Fruit fly (Drosophila melanogaster): ENCODE measurements around the gene CG17122.
A peak's percentile ranks its signal among the peaks of the same experiment; 100 is the strongest.

CG17122 gene

dm6 chr3L:20296797-20297196 is 21.7 kb upstream of the CG17122 start, which contains the start of gene FRG1 (continued):
- TF ChIP-seq Gug (GFP tag; IDR thresholded peaks at IDR 0.05) = no peak
- TF ChIP-seq odd (GFP tag; optimal IDR thresholded peaks at IDR 0.05) = no peak
- peak; percentile 67 for TF ChIP-seq CG1603 (tag; optimal IDR thresholded peaks at IDR 0.05)
- no peak for TF ChIP-seq CG8478 (optimal IDR thresholded peaks at IDR 0.05)
- no peak for TF ChIP-seq CG18599 (GFP tag; optimal IDR thresholded peaks at IDR 0.05)
- TF ChIP-seq fd102C (GFP tag; optimal IDR thresholded peaks at IDR 0.05) = no peak
- TF ChIP-seq CG15269 (tag; optimal IDR thresholded peaks at IDR 0.05) = no peak
- no peak for TF ChIP-seq Ptx1 (GFP tag; IDR thresholded peaks at IDR 0.05)
- no peak for TF ChIP-seq Ssrp (tag; optimal IDR thresholded peaks at IDR 0.05)
- no peak for TF ChIP-seq CG5180 (GFP tag; optimal IDR thresholded peaks at IDR 0.05)
- no peak for TF ChIP-seq CG11085 (GFP tag; IDR thresholded peaks at IDR 0.05)
- TF ChIP-seq ERR (GFP tag; optimal IDR thresholded peaks at IDR 0.05) = no peak
- no peak for TF ChIP-seq Chrac-16 (GFP tag; optimal IDR thresholded peaks at IDR 0.05)
- no peak for TF ChIP-seq ind (GFP tag; optimal IDR thresholded peaks at IDR 0.05)
- TF ChIP-seq Hsf (GFP tag; optimal IDR thresholded peaks at IDR 0.05) = no peak
- no peak for TF ChIP-seq ham (GFP tag; IDR thresholded peaks at IDR 0.05)
- TF ChIP-seq dati (GFP tag; IDR thresholded peaks at IDR 0.05) = no peak
- no peak for TF ChIP-seq Doc2 (GFP tag; IDR thresholded peaks at IDR 0.05)
- no peak for TF ChIP-seq CG12104 (GFP tag; optimal IDR thresholded peaks at IDR 0.05)
- TF ChIP-seq vfl (GFP tag; optimal IDR thresholded peaks at IDR 0.05) = no peak
- TF ChIP-seq CG14965 (GFP tag; optimal IDR thresholded peaks at IDR 0.05; ENCODE audit: borderline replicate concordance) = no peak
- no peak for TF ChIP-seq CG17385 (GFP tag; optimal IDR thresholded peaks at IDR 0.05)
- TF ChIP-seq CG10366 (GFP tag; IDR thresholded peaks at IDR 0.05) = no peak
- TF ChIP-seq dmrt11E (tag; optimal IDR thresholded peaks at IDR 0.05) = no peak
- no peak for TF ChIP-seq CG33213 (GFP tag; optimal IDR thresholded peaks at IDR 0.05)
- TF ChIP-seq hbn (GFP tag; IDR thresholded peaks at IDR 0.05; ENCODE audit: partially characterized antibody) = peak; percentile 72
- no peak for TF ChIP-seq Oaz (GFP tag; IDR thresholded peaks at IDR 0.05)
- no peak for TF ChIP-seq Antp (GFP tag; optimal IDR thresholded peaks at IDR 0.05)
- no peak for TF ChIP-seq gce (GFP tag; IDR thresholded peaks at IDR 0.05)
- TF ChIP-seq gsb (GFP tag; IDR thresholded peaks at IDR 0.05) = no peak
- no peak for TF ChIP-seq Hmx (GFP tag; optimal IDR thresholded peaks at IDR 0.05)
- TF ChIP-seq CG8924 (tag; optimal IDR thresholded peaks at IDR 0.05) = peak; percentile 35
- no peak for TF ChIP-seq CG7786 (GFP tag; optimal IDR thresholded peaks at IDR 0.05)
- TF ChIP-seq PHDP (tag; optimal IDR thresholded peaks at IDR 0.05) = no peak
- no peak for TF ChIP-seq Elba2 (GFP tag; optimal IDR thresholded peaks at IDR 0.05)
- no peak for TF ChIP-seq Mad (GFP tag; optimal IDR thresholded peaks at IDR 0.05)
- TF ChIP-seq chinmo (GFP tag; IDR thresholded peaks at IDR 0.05; ENCODE audit: partially characterized antibody) = 0 out of 4 replicates have a peak, but pooled peaks have one; percentile 69
- TF ChIP-seq CG12155 (GFP tag; optimal IDR thresholded peaks at IDR 0.05) = no peak
- TF ChIP-seq Usf (GFP tag; optimal IDR thresholded peaks at IDR 0.05) = no peak
- TF ChIP-seq CG30403 (GFP tag; optimal IDR thresholded peaks at IDR 0.05) = no peak
- no peak for TF ChIP-seq Poxn (GFP tag; IDR thresholded peaks at IDR 0.05)
- no peak for TF ChIP-seq CG6654 (GFP tag; optimal IDR thresholded peaks at IDR 0.05)
- no peak for TF ChIP-seq CG7928 (GFP tag; optimal IDR thresholded peaks at IDR 0.05)
- TF ChIP-seq sc (optimal IDR thresholded peaks at IDR 0.05) = no peak
- no peak for TF ChIP-seq sc (GFP tag; optimal IDR thresholded peaks at IDR 0.05)
- no peak for TF ChIP-seq Optix (GFP tag; IDR thresholded peaks at IDR 0.05)
- TF ChIP-seq CG9817 (tag; optimal IDR thresholded peaks at IDR 0.05) = no peak
- TF ChIP-seq Hr78 (GFP tag; optimal IDR thresholded peaks at IDR 0.05) = no peak
- TF ChIP-seq sens (GFP tag) = peak; percentile 48
- TF ChIP-seq crc (GFP tag; optimal IDR thresholded peaks at IDR 0.05) = no peak
- no peak for TF ChIP-seq CG32532 (GFP tag; IDR thresholded peaks at IDR 0.05)
- no peak for TF ChIP-seq scrt (GFP tag; optimal IDR thresholded peaks at IDR 0.05)
- TF ChIP-seq CG3995 (GFP tag; optimal IDR thresholded peaks at IDR 0.05) = no peak

Data from whole organism, embryonic.